Worm (Caenorhabditis elegans): ENCODE data around the gene ttr-33.

DNA sequence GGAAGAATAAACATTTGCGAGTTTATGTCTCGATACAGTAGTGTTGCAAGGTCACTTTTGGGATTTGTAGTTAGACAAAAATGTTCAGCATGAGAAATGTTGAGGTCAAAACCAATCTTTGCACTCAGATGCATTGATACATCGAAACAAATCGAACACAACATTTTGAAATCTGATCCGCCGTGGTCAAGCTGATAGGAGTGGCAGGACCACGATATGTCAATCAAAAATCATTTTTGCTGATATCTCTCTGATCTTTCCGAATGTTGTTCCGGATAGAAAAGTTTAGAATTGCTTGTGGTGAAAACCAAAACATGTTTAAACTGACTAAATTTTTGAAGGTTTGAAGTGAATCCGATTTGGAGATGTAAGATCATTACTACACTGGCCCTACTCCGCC, 11.9 kb downstream of the ttr-33 start:
- TF ChIP-seq flt-1 (GFP tag; IDR thresholded peaks at IDR 0.05) = no peak
- TF ChIP-seq ama-1 (optimal IDR thresholded peaks at IDR 0.05) = no peak
- no peak for TF ChIP-seq ceh-36 (tag; optimal IDR thresholded peaks at IDR 0.05)
- TF ChIP-seq F13C5.2 (tag; optimal IDR thresholded peaks at IDR 0.05) = no peak
- no peak for TF ChIP-seq hnd-1 (tag; optimal IDR thresholded peaks at IDR 0.05)
- TF ChIP-seq ets-7 (tag; optimal IDR thresholded peaks at IDR 0.05) = no peak

Data from whole organism, early embryonic.